Worm (Caenorhabditis elegans): ENCODE data around the gene cest-8.

ce11 chrX:12185847-12186559, 33.5 kb upstream of the cest-8 start:
- TF ChIP-seq dao-5 (tag; optimal IDR thresholded peaks at IDR 0.05) (no peak), him-1 (tag; optimal IDR thresholded peaks at IDR 0.05) (no peak), W03F9.2 (tag; optimal IDR thresholded peaks at IDR 0.05) (no peak)
